Worm (Caenorhabditis elegans) whole organism, mixed stage, embryonic: ENCODE results near the gene C07A9.13.

Experiments used
- elt-3 ChIP-seq: fragments of 150-350 bp; optimal IDR thresholded peaks from 2 replicates; lab custom pipeline; 2014; ENCODE audit warnings: missing biosample characterization, missing genetic modification characterization
- nhr-28 ChIP-seq: fragments of 150-350 bp; optimal IDR thresholded peaks from 2 replicates; lab custom pipeline; 2014; ENCODE audit warnings: missing biosample characterization, missing genetic modification characterization
- ztf-11 ChIP-seq: fragments of 150-350 bp; optimal IDR thresholded peaks from 2 replicates; lab custom pipeline; 2014; ENCODE audit warnings: missing biosample characterization, missing genetic modification characterization

DNA sequence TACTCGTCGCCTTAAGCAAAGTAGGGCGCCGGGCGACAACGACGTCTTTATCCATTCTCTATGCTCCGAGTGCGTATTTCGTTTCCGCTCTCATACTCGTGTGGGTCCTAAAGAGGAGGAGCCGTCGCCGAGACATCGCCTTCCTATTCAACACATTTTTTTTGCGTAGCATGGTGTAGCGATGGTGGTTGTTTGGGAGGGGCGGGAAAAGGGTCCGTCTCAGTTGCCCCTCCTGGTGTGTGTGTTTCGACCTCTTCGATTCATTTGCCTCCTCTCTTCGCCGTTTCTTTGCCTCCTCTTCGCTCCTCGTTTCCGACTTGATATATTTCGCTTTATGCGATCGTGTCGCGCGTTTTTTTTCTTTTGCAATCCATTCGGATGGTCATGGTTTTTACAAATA, 20.7 kb upstream of the C07A9.13 start:
- no peak for TF ChIP-seq elt-3 (tag; lab: Kevin White, UChicago)
- TF ChIP-seq ztf-11: no peak
- no peak for TF ChIP-seq nhr-28
